Worm (Caenorhabditis elegans) whole organism, early embryonic: Measurements from ENCODE around the gene dph-5.

Experiments
- B0310.2 ChIP-seq: sonication (generic microtip); optimal IDR thresholded peaks from 2 replicates; lab custom pipeline; 2016; ENCODE audit warnings: mild to moderate bottlenecking, missing genetic modification characterization, missing compliant biosample characterization
- F13C5.2 ChIP-seq: sonication (generic microtip); optimal IDR thresholded peaks from 2 replicates; lab custom pipeline; 2017; ENCODE audit warnings: mild to moderate bottlenecking, missing genetic modification characterization, inconsistent platforms, missing compliant biosample characterization
- aly-1 ChIP-seq: sonication (generic microtip); optimal IDR thresholded peaks from 2 replicates; lab custom pipeline; 2016; ENCODE audit warnings: missing genetic modification characterization, missing compliant biosample characterization
- ama-1 ChIP-seq: fragments of 150-350 bp; optimal IDR thresholded peaks from 2 replicates; lab custom pipeline; 2014
- ceh-13 ChIP-seq: fragments of 200-800 bp; sonication (Bioruptor generic); optimal IDR thresholded peaks from 2 replicates; lab custom pipeline; 2018; ENCODE audit warnings: mild to moderate bottlenecking, missing genetic modification characterization, missing compliant biosample characterization
- ceh-36 ChIP-seq: sonication (generic microtip); optimal IDR thresholded peaks from 2 replicates; lab custom pipeline; 2016; ENCODE audit warnings: missing genetic modification characterization, inconsistent platforms, missing compliant biosample characterization
- ets-7 ChIP-seq: sonication (generic microtip); optimal IDR thresholded peaks from 2 replicates; lab custom pipeline; 2016; ENCODE audit warnings: missing genotype, missing genetic modification characterization, missing compliant biosample characterization
- flt-1 ChIP-seq: fragments of 200-800 bp; sonication (Bioruptor generic); IDR thresholded peaks from 2 replicates; pipeline ENCODE4 v1.3.6; 2022; ENCODE audit warnings: missing genetic modification characterization, missing compliant biosample characterization
- hmbx-1 ChIP-seq: sonication (generic microtip); optimal IDR thresholded peaks from 2 replicates; lab custom pipeline; 2016; ENCODE audit warnings: mild to moderate bottlenecking, missing genetic modification characterization, missing compliant biosample characterization
- hmg-4 ChIP-seq: fragments of 200-800 bp; sonication (Bioruptor generic); optimal IDR thresholded peaks from 2 replicates; lab custom pipeline; 2018; ENCODE audit warnings: mild to moderate bottlenecking, missing genetic modification characterization, missing compliant biosample characterization
- hnd-1 ChIP-seq: sonication (generic microtip); optimal IDR thresholded peaks from 2 replicates; lab custom pipeline; 2016; ENCODE audit warnings: missing genetic modification characterization, missing compliant biosample characterization
- pes-1 ChIP-seq: fragments of 200-800 bp; sonication (Bioruptor generic); IDR thresholded peaks from 2 replicates; pipeline ENCODE4 v1.3.6; 2022; ENCODE audit warnings: missing genetic modification reagents, missing genetic modification characterization, missing compliant biosample characterization
- scrt-1 ChIP-seq: fragments of 200-800 bp; sonication (Bioruptor generic); IDR thresholded peaks from 2 replicates; pipeline ENCODE4 v1.3.6; 2022; ENCODE audit warnings: missing genetic modification characterization, missing compliant biosample characterization
- sea-1 ChIP-seq: fragments of 200-800 bp; sonication (Bioruptor generic); conservative IDR thresholded peaks from 2 replicates; pipeline ENCODE4 v1.3.6; 2022; ENCODE audit warnings: missing genetic modification characterization, missing compliant biosample characterization
- tbx-11 ChIP-seq: fragments of 200-800 bp; sonication (Bioruptor generic); IDR thresholded peaks from 2 replicates; pipeline ENCODE4 v1.3.6; 2022; ENCODE audit warnings: missing genetic modification characterization, missing compliant biosample characterization
- tbx-37 ChIP-seq: fragments of 200-800 bp; sonication (Bioruptor generic); conservative IDR thresholded peaks from 2 replicates; pipeline ENCODE4 v1.3.6; 2022; ENCODE audit warnings: missing genetic modification reagents, missing genetic modification characterization, missing compliant biosample characterization
- tra-4 ChIP-seq: sonication (generic microtip); optimal IDR thresholded peaks from 2 replicates; lab custom pipeline; 2017; ENCODE audit warnings: missing genetic modification characterization, missing compliant biosample characterization

Gene dph-5

DNA sequence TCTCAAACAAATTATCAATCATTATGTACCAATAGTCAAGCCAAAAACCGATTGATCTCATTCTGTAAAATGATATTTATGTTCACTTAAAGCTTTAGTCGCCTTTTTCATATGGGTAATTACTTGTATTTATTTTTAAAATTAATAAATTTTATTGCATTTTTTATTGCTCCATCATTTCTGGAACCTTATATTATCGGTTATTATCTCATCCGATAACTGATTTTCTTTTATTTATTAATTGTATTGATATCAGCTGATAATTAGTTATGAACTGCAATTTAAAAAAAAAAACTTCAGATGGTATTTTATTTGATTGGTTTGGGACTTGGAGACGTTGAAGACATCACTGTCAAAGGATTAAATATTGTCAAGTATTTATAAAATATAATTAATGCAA lies at the start of gene dph-5:
Gene dph-5 (plus strand): TSS at position 301 of the 400 bp plus-strand sequence.
- TF ChIP-seq hnd-1 (tag; lab: Kevin White, UChicago): no peak
- TF ChIP-seq tra-4: no peak

DNA sequence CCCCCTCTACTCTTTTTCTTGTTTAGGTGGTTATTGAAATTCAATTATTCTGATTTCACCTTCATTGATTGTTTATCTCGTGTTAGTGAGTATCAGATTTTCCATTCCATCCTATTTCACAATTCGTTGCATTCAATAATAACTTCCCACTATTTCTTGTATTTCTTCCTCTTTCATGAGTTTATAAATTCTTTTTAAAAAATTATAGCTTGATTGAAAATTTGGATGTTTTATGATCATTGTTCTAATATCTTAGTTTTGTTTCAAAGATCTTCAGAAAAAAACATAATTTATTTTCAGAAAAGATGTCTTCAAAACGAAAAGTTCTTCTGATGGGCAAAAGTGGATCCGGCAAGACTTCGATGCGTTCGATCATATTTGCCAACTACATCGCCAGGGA lies 48.9 kb upstream of the dph-5 start, which contains the start of gene raga-1:
Gene raga-1 (plus strand): TSS at position 301 of the 400 bp plus-strand sequence.
- TF ChIP-seq hmg-4 (GFP tag; lab: Kevin White, UChicago) (no peak), pes-1 (GFP tag; lab: Robert Waterston, UW) (no peak), B0310.2 (no peak), hnd-1 (tag; lab: Kevin White, UChicago) (no peak), tbx-11 (no peak), F13C5.2 (tag; lab: Kevin White, UChicago) (no peak), ceh-13 (GFP tag; lab: Kevin White, UChicago) (no peak), ceh-36 (tag; lab: Kevin White, UChicago) (no peak), tra-4 (no peak), scrt-1 (GFP tag; lab: Robert Waterston, UW) (no peak)

DNA sequence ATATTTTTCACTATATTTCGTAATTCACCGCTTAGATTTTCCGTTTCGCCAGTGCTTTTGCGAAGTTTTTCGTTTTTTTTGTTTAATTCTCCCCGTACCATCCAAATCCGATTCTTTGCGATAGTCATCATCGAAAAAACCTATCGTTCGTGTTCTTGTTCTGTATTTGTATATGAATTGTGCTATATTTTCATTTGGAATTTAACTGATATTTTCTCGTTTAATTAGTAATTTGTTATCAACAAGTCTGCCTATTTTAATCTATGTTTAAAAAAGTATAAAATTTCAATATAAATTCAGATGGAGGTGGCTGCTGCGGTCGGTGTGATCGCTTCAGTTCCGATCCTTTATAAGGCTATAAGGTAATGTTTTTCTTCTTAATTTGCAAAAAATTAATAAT lies 47.4 kb upstream of the dph-5 start, which contains the start of gene samp-1:
Gene samp-1 (plus strand): TSS at position 301 of the 400 bp plus-strand sequence.
- TF ChIP-seq scrt-1 (GFP tag; lab: Robert Waterston, UW) (no peak), hmbx-1 (tag; lab: Kevin White, UChicago) (no peak), ceh-36 (tag; lab: Kevin White, UChicago) (no peak), hmg-4 (GFP tag; lab: Kevin White, UChicago) (no peak), tbx-37 (GFP tag; lab: Robert Waterston, UW) (no peak), ama-1 (no peak), flt-1 (GFP tag; lab: Robert Waterston, UW) (no peak), B0310.2 (no peak), sea-1 (no peak), hnd-1 (tag; lab: Kevin White, UChicago) (no peak), ets-7 (tag; lab: Kevin White, UChicago) (no peak)

DNA sequence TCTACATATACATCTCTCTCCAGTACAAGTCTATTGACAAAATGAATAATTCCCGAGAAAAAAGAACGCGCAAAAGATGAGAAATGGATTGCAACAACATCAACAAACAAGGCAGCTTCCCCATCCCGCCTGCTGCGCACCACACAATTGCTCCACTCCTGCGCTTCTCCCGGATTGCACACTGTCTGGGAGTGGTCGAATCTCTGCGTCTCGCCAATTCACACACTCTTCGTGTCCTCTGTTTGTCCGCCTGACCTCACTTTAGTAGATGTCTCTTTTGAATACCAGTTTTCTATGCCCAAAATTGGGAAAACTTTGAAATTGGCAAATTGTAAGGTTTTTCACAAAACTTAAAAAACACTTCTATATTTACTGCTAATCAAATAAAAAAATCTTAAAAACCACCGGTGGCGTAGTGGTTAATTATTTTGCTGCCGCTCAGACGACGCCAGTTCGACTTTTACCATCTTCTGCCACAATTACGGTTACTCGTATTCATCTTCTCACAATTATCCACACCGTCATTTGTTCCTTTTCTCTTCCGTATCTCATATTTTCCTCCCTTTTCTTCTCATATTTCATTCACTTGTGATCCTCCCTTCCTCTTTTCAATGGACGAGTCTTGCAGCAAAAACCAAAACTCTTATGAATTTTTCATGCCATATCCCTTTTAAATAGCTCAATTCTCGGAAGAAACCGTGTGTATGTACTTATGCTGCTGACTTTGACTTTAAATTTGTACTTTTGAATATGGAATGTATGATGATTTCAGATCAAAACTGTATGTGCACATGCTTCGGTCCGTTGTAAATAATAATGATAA lies 44.2 kb upstream of the dph-5 start, which contains the start of gene rsf-1:
Gene rsf-1 (plus strand): TSS at position 773 of the 823 bp plus-strand sequence.
- no peak for TF ChIP-seq hnd-1 (tag; lab: Kevin White, UChicago)
- no peak for TF ChIP-seq tra-4
- no peak for TF ChIP-seq B0310.2
- TF ChIP-seq tbx-11: no peak
- TF ChIP-seq ets-7 (tag; lab: Kevin White, UChicago): no peak
- no peak for TF ChIP-seq ama-1
- TF ChIP-seq pes-1 (GFP tag; lab: Robert Waterston, UW): no peak
- no peak for TF ChIP-seq scrt-1 (GFP tag; lab: Robert Waterston, UW)
- no peak for TF ChIP-seq hmbx-1 (tag; lab: Kevin White, UChicago)
- TF ChIP-seq flt-1 (GFP tag; lab: Robert Waterston, UW): no peak
- no peak for TF ChIP-seq tbx-37 (GFP tag; lab: Robert Waterston, UW)

DNA sequence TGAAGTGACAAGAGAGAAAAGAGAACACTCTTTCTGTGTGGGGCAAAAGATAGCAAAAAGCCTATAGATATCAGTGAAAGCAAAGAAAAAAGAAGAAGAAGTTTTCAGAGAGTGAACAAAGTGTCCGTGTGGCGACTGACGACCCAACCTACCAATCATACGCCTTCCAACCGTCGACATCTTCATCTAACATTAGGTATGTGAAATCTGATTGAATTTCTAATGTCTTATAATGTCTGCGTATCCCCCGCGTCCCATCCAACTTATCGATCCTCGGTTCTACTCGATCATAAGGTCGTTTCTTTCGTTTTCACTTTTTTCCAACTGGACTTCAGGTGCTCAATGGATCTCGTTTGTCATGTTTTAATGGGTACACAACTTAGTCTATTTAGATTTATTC lies 42.7 kb upstream of the dph-5 start:
- TF ChIP-seq ets-7 (tag; lab: Kevin White, UChicago) (no peak), hnd-1 (tag; lab: Kevin White, UChicago) (no peak), F13C5.2 (tag; lab: Kevin White, UChicago) (no peak), pes-1 (GFP tag; lab: Robert Waterston, UW) (no peak), tbx-37 (GFP tag; lab: Robert Waterston, UW) (no peak), ama-1 (no peak), tbx-11 (no peak), flt-1 (GFP tag; lab: Robert Waterston, UW) (no peak), B0310.2 (no peak), scrt-1 (GFP tag; lab: Robert Waterston, UW) (no peak), aly-1 (no peak)

DNA sequence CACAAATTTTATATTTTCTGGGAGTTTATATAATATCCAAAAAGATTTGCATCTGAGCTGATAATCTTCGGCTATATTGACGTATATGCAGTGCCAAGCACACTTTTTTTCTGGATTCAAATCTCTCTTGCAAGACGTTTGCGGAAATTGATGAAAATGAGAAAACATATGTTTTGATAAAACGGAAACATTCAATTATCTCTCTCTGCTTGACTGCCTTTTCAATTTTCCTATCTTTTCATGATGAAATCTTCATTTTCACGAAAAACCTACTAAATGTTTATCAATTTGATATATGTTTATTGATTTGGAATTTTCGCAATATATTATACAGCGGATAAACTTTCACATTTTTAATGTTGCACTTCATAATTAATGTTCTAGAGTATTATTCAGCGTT lies 42.0 kb upstream of the dph-5 start:
- no peak for TF ChIP-seq tbx-37 (GFP tag; lab: Robert Waterston, UW)
- no peak for TF ChIP-seq tbx-11
- no peak for TF ChIP-seq B0310.2
- TF ChIP-seq ama-1: no peak
- TF ChIP-seq aly-1: no peak
- no peak for TF ChIP-seq ceh-36 (tag; lab: Kevin White, UChicago)

DNA sequence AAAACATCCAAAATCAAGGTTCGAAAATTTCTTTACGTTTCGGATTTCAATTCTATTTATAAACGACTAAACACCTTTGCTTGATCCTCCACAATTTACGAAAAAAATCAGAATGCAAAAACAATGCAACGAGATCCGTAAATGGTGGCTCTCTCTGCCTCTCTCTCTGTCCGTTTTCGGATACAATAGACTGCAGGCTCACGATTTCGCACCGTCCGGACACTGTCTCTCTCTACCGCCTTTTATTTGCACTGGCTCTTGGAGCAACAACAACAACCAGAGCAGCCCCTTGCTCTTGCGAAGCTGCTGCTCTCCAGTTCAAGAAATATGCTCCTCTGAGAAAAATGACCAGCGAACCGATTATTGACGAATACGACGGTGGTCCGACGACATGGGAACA lies 37.8 kb upstream of the dph-5 start, which contains the start of gene T24F1.7:
Gene T24F1.7 (plus strand): TSS at position 301 of the 400 bp plus-strand sequence.
- TF ChIP-seq ceh-36 (tag; lab: Kevin White, UChicago): no peak
- no peak for TF ChIP-seq hmbx-1 (tag; lab: Kevin White, UChicago)
- no peak for TF ChIP-seq ets-7 (tag; lab: Kevin White, UChicago)
- TF ChIP-seq flt-1 (GFP tag; lab: Robert Waterston, UW): no peak
- TF ChIP-seq sea-1: no peak
- no peak for TF ChIP-seq tbx-37 (GFP tag; lab: Robert Waterston, UW)
- TF ChIP-seq tbx-11: no peak
- no peak for TF ChIP-seq tra-4

DNA sequence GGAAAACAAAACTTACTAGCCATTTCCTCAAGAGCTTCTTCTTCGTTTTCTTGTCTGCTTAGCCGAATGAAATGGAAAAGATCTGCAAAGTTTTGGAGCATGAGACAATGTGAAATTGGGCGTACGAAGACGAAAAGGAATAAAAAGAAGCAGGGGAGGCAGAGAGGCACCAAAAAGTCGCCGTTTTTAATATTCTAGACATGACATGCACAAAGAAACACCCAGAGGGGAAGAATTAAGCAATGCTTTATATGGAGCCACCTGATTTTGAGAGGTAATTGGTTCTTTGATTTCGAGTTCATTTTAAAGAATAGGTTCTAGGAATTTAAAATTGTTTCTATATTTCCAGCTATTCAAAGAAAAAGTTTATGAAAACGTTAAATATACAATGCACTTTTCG lies 35.8 kb upstream of the dph-5 start, which contains the start of gene T24F1.4:
Gene T24F1.4 (minus strand): TSS at position 101 of the 400 bp plus-strand sequence.
- TF ChIP-seq ama-1 (no peak), sea-1 (no peak), ceh-13 (GFP tag; lab: Kevin White, UChicago) (no peak), tra-4 (no peak), tbx-11 (no peak), hmg-4 (GFP tag; lab: Kevin White, UChicago) (no peak)
